Fruit fly (Drosophila melanogaster) whole organism, embryonic: Measurements from ENCODE around the gene SrpRbeta.

ENCODE experiments used
- Adf1 ChIP-seq: fragments of 200-800 bp; sonication (Bioruptor generic); IDR thresholded peaks from 2 replicates; pipeline ENCODE4 v1.3.6; 2022; ENCODE audit warnings: missing biosample characterization, missing genetic modification characterization
- Asciz ChIP-seq: fragments of 200-800 bp; sonication (Bioruptor generic); optimal IDR thresholded peaks from 2 replicates; lab custom pipeline; 2017; ENCODE audit warnings: missing biosample characterization, mild to moderate bottlenecking, missing genetic modification characterization, missing genetic modification reagents
- Bdp1 ChIP-seq: fragments of 200-800 bp; sonication (Bioruptor generic); optimal IDR thresholded peaks from 3 replicates; lab custom pipeline; 2016; ENCODE audit warnings: missing biosample characterization, missing genetic modification characterization
- CG10959 ChIP-seq: fragments of 200-800 bp; sonication (Bioruptor generic); IDR thresholded peaks from 2 replicates; pipeline ENCODE4 v1.3.6; 2022; ENCODE audit warnings: missing biosample characterization, missing genetic modification characterization
- CG13894 ChIP-seq: fragments of 200-800 bp; sonication (Bioruptor generic); optimal IDR thresholded peaks from 3 replicates; lab custom pipeline; 2018; ENCODE audit warnings: missing biosample characterization, mild to moderate bottlenecking, missing genetic modification characterization, moderate library complexity
- CG14860 ChIP-seq: fragments of 200-800 bp; sonication (Bioruptor generic); IDR thresholded peaks from 3 replicates; pipeline ENCODE4 v1.3.6; 2022; ENCODE audit warnings: missing biosample characterization, missing genetic modification characterization; ENCODE audit not compliant: partially characterized antibody
- CG15269 ChIP-seq: fragments of 200-800 bp; sonication (Bioruptor generic); optimal IDR thresholded peaks from 2 replicates; lab custom pipeline; 2018; ENCODE audit warnings: missing biosample characterization, mild to moderate bottlenecking, missing genetic modification characterization, moderate library complexity
- CG16813 ChIP-seq: fragments of 200-800 bp; sonication (Bioruptor generic); IDR thresholded peaks from 3 replicates; pipeline ENCODE4 v1.3.6; 2022; ENCODE audit warnings: missing biosample characterization, missing genetic modification characterization; ENCODE audit not compliant: partially characterized antibody
- CG17568 ChIP-seq: fragments of 200-800 bp; sonication (Bioruptor generic); optimal IDR thresholded peaks from 2 replicates; lab custom pipeline; 2018; ENCODE audit warnings: missing biosample characterization, mild to moderate bottlenecking, missing genetic modification characterization, moderate library complexity
- CG2199 ChIP-seq: fragments of 200-800 bp; sonication (Bioruptor generic); IDR thresholded peaks from 3 replicates; pipeline ENCODE4 v1.3.6; 2022; ENCODE audit warnings: missing biosample characterization, missing genetic modification characterization
- CG2875 ChIP-seq: fragments of 200-800 bp; sonication (Bioruptor generic); optimal IDR thresholded peaks from 2 replicates; lab custom pipeline; 2017; ENCODE audit warnings: missing biosample characterization, mild to moderate bottlenecking, missing genetic modification characterization, missing genetic modification reagents
- CG34224 ChIP-seq: fragments of 200-800 bp; sonication (Bioruptor generic); IDR thresholded peaks from 3 replicates; pipeline ENCODE4 v1.3.6; 2022; ENCODE audit warnings: missing biosample characterization, missing genetic modification characterization; ENCODE audit not compliant: partially characterized antibody
- CG4424 ChIP-seq: fragments of 200-800 bp; sonication (Bioruptor generic); optimal IDR thresholded peaks from 3 replicates; lab custom pipeline; 2016; ENCODE audit warnings: missing biosample characterization, missing genetic modification characterization
- CG6654 ChIP-seq: fragments of 200-800 bp; sonication (Bioruptor generic); optimal IDR thresholded peaks from 2 replicates; lab custom pipeline; 2017; ENCODE audit warnings: missing biosample characterization, mild to moderate bottlenecking, missing genetic modification characterization
- CG7987 ChIP-seq: fragments of 200-800 bp; sonication (Bioruptor generic); optimal IDR thresholded peaks from 2 replicates; lab custom pipeline; 2018; ENCODE audit warnings: missing biosample characterization, mild to moderate bottlenecking, missing genetic modification characterization, moderate library complexity
- CG9932 ChIP-seq: fragments of 200-800 bp; sonication (Bioruptor generic); IDR thresholded peaks from 2 replicates; pipeline ENCODE4 v1.3.6; 2022; ENCODE audit warnings: missing biosample characterization, missing genetic modification characterization
- CkIIα-i1 ChIP-seq: fragments of 200-800 bp; sonication (Bioruptor generic); IDR thresholded peaks from 2 replicates; pipeline ENCODE4 v1.3.6; 2022; ENCODE audit warnings: missing biosample characterization, missing genetic modification characterization
- Dll ChIP-seq: fragments of 200-800 bp; sonication (Bioruptor generic); IDR thresholded peaks from 4 replicates; pipeline ENCODE4 v1.3.6; 2022; ENCODE audit warnings: missing biosample characterization, missing genetic modification characterization; ENCODE audit not compliant: partially characterized antibody
- Doc3 ChIP-seq: fragments of 200-800 bp; sonication (Bioruptor generic); IDR thresholded peaks from 3 replicates; pipeline ENCODE4 v1.3.6; 2022; ENCODE audit warnings: missing biosample characterization, missing genetic modification characterization; ENCODE audit not compliant: partially characterized antibody
- HLH4C ChIP-seq: fragments of 200-800 bp; sonication (Bioruptor generic); IDR thresholded peaks from 3 replicates; pipeline ENCODE4 v1.3.6; 2022; ENCODE audit warnings: missing biosample characterization, missing genetic modification characterization; ENCODE audit not compliant: partially characterized antibody
- Lhr ChIP-seq: fragments of 200-800 bp; sonication (Bioruptor generic); optimal IDR thresholded peaks from 3 replicates; lab custom pipeline; 2017; ENCODE audit warnings: mild to moderate bottlenecking, missing biosample characterization, missing genetic modification reagents, missing genetic modification characterization
- NK7.1 ChIP-seq: fragments of 200-800 bp; sonication (Bioruptor generic); optimal IDR thresholded peaks from 3 replicates; lab custom pipeline; 2016; ENCODE audit warnings: missing biosample characterization, missing genetic modification characterization
- Optix ChIP-seq: fragments of 200-800 bp; sonication (Bioruptor generic); IDR thresholded peaks from 3 replicates; pipeline ENCODE4 v1.3.6; 2022; ENCODE audit warnings: missing biosample characterization, missing genetic modification characterization
- Six4 ChIP-seq: fragments of 200-800 bp; sonication (Bioruptor generic); optimal IDR thresholded peaks from 2 replicates; lab custom pipeline; 2016; ENCODE audit warnings: missing biosample characterization, missing genetic modification characterization
- abd-A ChIP-seq: fragments of 200-800 bp; sonication (Bioruptor generic); optimal IDR thresholded peaks from 3 replicates; lab custom pipeline; 2019; ENCODE audit warnings: missing biosample characterization, mild to moderate bottlenecking, missing genetic modification characterization, moderate library complexity
- amos ChIP-seq: fragments of 200-800 bp; sonication (Bioruptor generic); IDR thresholded peaks from 2 replicates; pipeline ENCODE4 v1.3.6; 2022; ENCODE audit warnings: missing biosample characterization, missing genetic modification characterization; ENCODE audit not compliant: partially characterized antibody
- crp ChIP-seq, 2 experiments: fragments of 200-800 bp; sonication (Bioruptor generic); optimal IDR thresholded peaks; 2 replicates in 1 of 2; 3 replicates in 1 of 2; lab custom pipeline; 2017; ENCODE audit warnings: missing biosample characterization in 2 of 2, missing genetic modification characterization in 2 of 2, mild to moderate bottlenecking in 1 of 2, moderate library complexity in 1 of 2
- dm ChIP-seq: fragments of 200-800 bp; sonication (Bioruptor generic); optimal IDR thresholded peaks from 3 replicates; lab custom pipeline; 2016; ENCODE audit warnings: missing biosample characterization, missing genetic modification characterization
- dpn ChIP-seq, 2 experiments: fragments of 200-800 bp; sonication (Bioruptor generic); optimal IDR thresholded peaks; 3 replicates each; lab custom pipeline; 2016; ENCODE audit warnings: missing biosample characterization in 2 of 2, missing genetic modification characterization in 2 of 2
- ewg ChIP-seq: fragments of 200-800 bp; sonication (Bioruptor generic); optimal IDR thresholded peaks from 3 replicates; lab custom pipeline; 2017; ENCODE audit warnings: mild to moderate bottlenecking, missing biosample characterization, missing genetic modification reagents, missing genetic modification characterization
- ftz-f1 ChIP-seq: fragments of 200-800 bp; sonication (Bioruptor generic); optimal IDR thresholded peaks from 2 replicates; lab custom pipeline; 2016; ENCODE audit warnings: missing biosample characterization, missing genetic modification characterization
- grau ChIP-seq: fragments of 200-800 bp; optimal IDR thresholded peaks from 3 replicates; lab custom pipeline; 2019; ENCODE audit warnings: missing biosample characterization, mild to moderate bottlenecking, missing genetic modification characterization, moderate library complexity
- h ChIP-seq: fragments of >200 bp; optimal IDR thresholded peaks from 2 replicates; lab custom pipeline; 2017
- ham ChIP-seq: fragments of 200-800 bp; sonication (Bioruptor generic); IDR thresholded peaks from 2 replicates; pipeline ENCODE4 v1.3.6; 2022; ENCODE audit warnings: missing biosample characterization, missing genetic modification characterization
- jigr1 ChIP-seq: fragments of 200-800 bp; sonication (Bioruptor generic); IDR thresholded peaks from 3 replicates; pipeline ENCODE4 v1.3.6; 2022; ENCODE audit warnings: missing biosample characterization, missing genetic modification characterization
- kay ChIP-seq: fragments of 200-800 bp; sonication (Bioruptor generic); optimal IDR thresholded peaks from 2 replicates; lab custom pipeline; 2016; ENCODE audit warnings: missing biosample characterization, missing genetic modification characterization
- klu ChIP-seq: fragments of 200-800 bp; sonication (Bioruptor generic); IDR thresholded peaks from 2 replicates; pipeline ENCODE4 v1.3.6; 2022; ENCODE audit warnings: missing biosample characterization, missing genetic modification characterization
- mirr ChIP-seq: fragments of 200-800 bp; sonication (Bioruptor generic); optimal IDR thresholded peaks from 3 replicates; lab custom pipeline; 2018; ENCODE audit warnings: missing biosample characterization, mild to moderate bottlenecking, missing genetic modification characterization
- rib ChIP-seq: fragments of 200-800 bp; sonication (Bioruptor generic); IDR thresholded peaks from 2 replicates; pipeline ENCODE4 v1.3.6; 2022; ENCODE audit warnings: missing biosample characterization, missing genetic modification characterization
- row ChIP-seq: fragments of 200-800 bp; sonication (Bioruptor generic); IDR thresholded peaks from 3 replicates; pipeline ENCODE4 v1.3.6; 2022; ENCODE audit warnings: missing biosample characterization, missing genetic modification characterization
- tgo ChIP-seq: fragments of 200-800 bp; sonication (Bioruptor generic); IDR thresholded peaks from 3 replicates; pipeline ENCODE4 v1.3.6; 2022; ENCODE audit warnings: missing biosample characterization, missing genetic modification characterization
- zen ChIP-seq: fragments of 200-800 bp; sonication (Bioruptor generic); optimal IDR thresholded peaks from 3 replicates; lab custom pipeline; 2018; ENCODE audit warnings: missing biosample characterization, mild to moderate bottlenecking, missing genetic modification characterization, moderate library complexity
- zf30C ChIP-seq: fragments of 200-800 bp; sonication (Bioruptor generic); optimal IDR thresholded peaks from 3 replicates; lab custom pipeline; 2018; ENCODE audit warnings: missing biosample characterization, mild to moderate bottlenecking, missing genetic modification characterization

Gene SrpRbeta

dm6 chr3L:8765493-8765892 lies 45.5 kb upstream of the SrpRbeta start (continued):
- TF ChIP-seq zen (no peak), CG13894 (tag; lab: Kevin White, UChicago) (no peak), row (GFP tag; lab: Robert Waterston, UW) (no peak), CG4424 (GFP tag; lab: Kevin White, UChicago) (no peak), Dll (GFP tag; lab: Robert Waterston, UW) (no peak), Optix (peak; percentile 54; the same call in 1 of the 3 replicates), Asciz (GFP tag; lab: Kevin White, UChicago) (no peak), abd-A (tag; lab: Kevin White, UChicago) (no peak), mirr (no peak), Adf1 (GFP tag; lab: Robert Waterston, UW) (no peak), dpn (GFP tag; optimal IDR thresholded peaks at IDR 0.05; lab: Kevin White, UChicago) (no peak), CG6654 (no peak), CG17568 (GFP tag; lab: Kevin White, UChicago) (no peak), h (lab: Kevin White, UChicago) (no peak), CG15269 (tag; lab: Kevin White, UChicago) (no peak), CG34224 (GFP tag; lab: Robert Waterston, UW) (no peak), crp (GFP tag; optimal IDR thresholded peaks at IDR 0.05; lab: Kevin White, UChicago) (no peak), CG14860 (GFP tag; lab: Robert Waterston, UW) (no peak), NK7.1 (GFP tag; lab: Kevin White, UChicago) (no peak), zf30C (peak; percentile 71), Six4 (no peak), CG10959 (GFP tag; lab: Robert Waterston, UW) (peak; percentile 37), grau (tag; lab: Kevin White, UChicago) (no peak), jigr1 (GFP tag; lab: Robert Waterston, UW) (peak; percentile 5; the same call in 1 of the 3 replicates), CG9932 (GFP tag; lab: Robert Waterston, UW) (no peak), ewg (GFP tag; lab: Kevin White, UChicago) (no peak), CG2875 (no peak), ham (no peak), CG16813 (GFP tag; lab: Robert Waterston, UW) (no peak), kay (no peak), ftz-f1 (GFP tag; lab: Kevin White, UChicago) (no peak), dm (GFP tag; lab: Kevin White, UChicago) (no peak), HLH4C (GFP tag; lab: Robert Waterston, UW) (no peak), klu (GFP tag; lab: Robert Waterston, UW) (no peak), CG7987 (GFP tag; lab: Kevin White, UChicago) (no peak), Lhr (GFP tag; lab: Kevin White, UChicago) (no peak), Doc3 (GFP tag; lab: Robert Waterston, UW) (no peak), rib (GFP tag; lab: Robert Waterston, UW) (no peak), Bdp1 (GFP tag; lab: Kevin White, UChicago) (no peak), tgo (GFP tag; lab: Robert Waterston, UW) (peak; percentile 6), amos (GFP tag; lab: Robert Waterston, UW) (no peak), CkIIα-i1 (GFP tag; lab: Robert Waterston, UW) (no peak), CG2199 (GFP tag; lab: Robert Waterston, UW) (no peak)
